Worm (Caenorhabditis elegans) whole organism, early embryonic: ENCODE data around the gene ugt-23.

Experiments used
- F13C5.2 ChIP-seq: sonication (generic microtip); optimal IDR thresholded peaks from 2 replicates; lab custom pipeline; 2017; ENCODE audit warnings: mild to moderate bottlenecking, missing genetic modification characterization, inconsistent platforms, missing compliant biosample characterization
- aly-1 ChIP-seq: sonication (generic microtip); optimal IDR thresholded peaks from 2 replicates; lab custom pipeline; 2016; ENCODE audit warnings: missing genetic modification characterization, missing compliant biosample characterization
- ama-1 ChIP-seq: fragments of 150-350 bp; optimal IDR thresholded peaks from 2 replicates; lab custom pipeline; 2014
- ceh-13 ChIP-seq: fragments of 200-800 bp; sonication (Bioruptor generic); optimal IDR thresholded peaks from 2 replicates; lab custom pipeline; 2018; ENCODE audit warnings: mild to moderate bottlenecking, missing genetic modification characterization, missing compliant biosample characterization
- ceh-36 ChIP-seq: sonication (generic microtip); optimal IDR thresholded peaks from 2 replicates; lab custom pipeline; 2016; ENCODE audit warnings: missing genetic modification characterization, inconsistent platforms, missing compliant biosample characterization
- ets-7 ChIP-seq: sonication (generic microtip); optimal IDR thresholded peaks from 2 replicates; lab custom pipeline; 2016; ENCODE audit warnings: missing genotype, missing genetic modification characterization, missing compliant biosample characterization
- hnd-1 ChIP-seq: sonication (generic microtip); optimal IDR thresholded peaks from 2 replicates; lab custom pipeline; 2016; ENCODE audit warnings: missing genetic modification characterization, missing compliant biosample characterization
- pes-1 ChIP-seq: fragments of 200-800 bp; sonication (Bioruptor generic); IDR thresholded peaks from 2 replicates; pipeline ENCODE4 v1.3.6; 2022; ENCODE audit warnings: missing genetic modification reagents, missing genetic modification characterization, missing compliant biosample characterization
- scrt-1 ChIP-seq: fragments of 200-800 bp; sonication (Bioruptor generic); IDR thresholded peaks from 2 replicates; pipeline ENCODE4 v1.3.6; 2022; ENCODE audit warnings: missing genetic modification characterization, missing compliant biosample characterization
- tbx-37 ChIP-seq: fragments of 200-800 bp; sonication (Bioruptor generic); conservative IDR thresholded peaks from 2 replicates; pipeline ENCODE4 v1.3.6; 2022; ENCODE audit warnings: missing genetic modification reagents, missing genetic modification characterization, missing compliant biosample characterization
- tra-4 ChIP-seq: sonication (generic microtip); optimal IDR thresholded peaks from 2 replicates; lab custom pipeline; 2017; ENCODE audit warnings: missing genetic modification characterization, missing compliant biosample characterization

ce11 chrX:9883837-9884324, 41.1 kb downstream of the ugt-23 start, which contains the start of gene mrp-4:
- TF ChIP-seq aly-1 (tag; lab: Kevin White, UChicago): no peak
- no peak for TF ChIP-seq ceh-13 (GFP tag; lab: Kevin White, UChicago)
- no peak for TF ChIP-seq scrt-1 (GFP tag; lab: Robert Waterston, UW)
- no peak for TF ChIP-seq ceh-36 (tag; lab: Kevin White, UChicago)
- TF ChIP-seq ama-1 (lab: Kevin White, UChicago): no peak
- no peak for TF ChIP-seq F13C5.2 (tag; lab: Kevin White, UChicago)
- TF ChIP-seq pes-1: no peak
- no peak for TF ChIP-seq ets-7 (tag; lab: Kevin White, UChicago)
- no peak for TF ChIP-seq tra-4 (tag; lab: Kevin White, UChicago)
- no peak for TF ChIP-seq hnd-1
- TF ChIP-seq tbx-37 (GFP tag; lab: Robert Waterston, UW): no peak
